Fruit fly (Drosophila melanogaster) whole organism, embryonic: Measurements from ENCODE around the gene Tim17a2.

ENCODE experiments used
- CG10209 ChIP-seq: fragments of 200-800 bp; sonication (Bioruptor generic); optimal IDR thresholded peaks from 3 replicates; lab custom pipeline; 2017; ENCODE audit warnings: missing biosample characterization, mild to moderate bottlenecking, missing genetic modification characterization, missing genetic modification reagents
- CG10274 ChIP-seq: fragments of 200-800 bp; sonication (Bioruptor generic); optimal IDR thresholded peaks from 3 replicates; lab custom pipeline; 2017; ENCODE audit warnings: missing biosample characterization, mild to moderate bottlenecking, missing genetic modification characterization
- CG12744 ChIP-seq: fragments of 200-800 bp; sonication (Bioruptor generic); optimal IDR thresholded peaks from 2 replicates; lab custom pipeline; 2016; ENCODE audit warnings: missing biosample characterization, missing genetic modification characterization
- CG13424 ChIP-seq: fragments of 200-800 bp; sonication (Bioruptor generic); optimal IDR thresholded peaks from 2 replicates; lab custom pipeline; 2019; ENCODE audit warnings: missing biosample characterization, mild to moderate bottlenecking, missing genetic modification characterization, moderate library complexity
- CG1602 ChIP-seq: fragments of 200-800 bp; sonication (Bioruptor generic); optimal IDR thresholded peaks from 3 replicates; lab custom pipeline; 2016; ENCODE audit warnings: missing biosample characterization, missing genetic modification characterization
- CG1603 ChIP-seq: fragments of 200-800 bp; sonication (Bioruptor generic); optimal IDR thresholded peaks from 2 replicates; lab custom pipeline; 2019; ENCODE audit warnings: missing biosample characterization, mild to moderate bottlenecking, missing genetic modification characterization, moderate library complexity
- CG17328 ChIP-seq: fragments of 200-800 bp; sonication (Bioruptor generic); IDR thresholded peaks from 2 replicates; pipeline ENCODE4 v1.3.6; 2022; ENCODE audit warnings: missing biosample characterization, missing genetic modification characterization
- CG17568 ChIP-seq: fragments of 200-800 bp; sonication (Bioruptor generic); optimal IDR thresholded peaks from 2 replicates; lab custom pipeline; 2018; ENCODE audit warnings: missing biosample characterization, mild to moderate bottlenecking, missing genetic modification characterization, moderate library complexity
- CG18619 ChIP-seq: fragments of 200-800 bp; sonication (Bioruptor generic); optimal IDR thresholded peaks from 3 replicates; lab custom pipeline; 2017; ENCODE audit warnings: missing biosample characterization, mild to moderate bottlenecking, missing genetic modification characterization
- CG2678 ChIP-seq: fragments of 200-800 bp; sonication (Bioruptor generic); optimal IDR thresholded peaks from 3 replicates; lab custom pipeline; 2019; ENCODE audit warnings: missing biosample characterization, mild to moderate bottlenecking, missing genetic modification characterization, moderate library complexity
- CG33557 ChIP-seq: fragments of 200-800 bp; sonication (Bioruptor generic); optimal IDR thresholded peaks from 2 replicates; lab custom pipeline; 2019; ENCODE audit warnings: missing biosample characterization, mild to moderate bottlenecking, missing genetic modification characterization, moderate library complexity
- CG3995 ChIP-seq: fragments of 200-800 bp; sonication (Bioruptor generic); optimal IDR thresholded peaks from 3 replicates; lab custom pipeline; 2016; ENCODE audit warnings: missing biosample characterization, missing genetic modification characterization
- CG4328 ChIP-seq: fragments of 200-800 bp; sonication (Bioruptor generic); optimal IDR thresholded peaks from 3 replicates; lab custom pipeline; 2017; ENCODE audit warnings: missing biosample characterization, missing genetic modification reagents, missing genetic modification characterization
- CG7839 ChIP-seq: fragments of 200-800 bp; sonication (Bioruptor generic); optimal IDR thresholded peaks from 3 replicates; lab custom pipeline; 2018; ENCODE audit warnings: missing biosample characterization, mild to moderate bottlenecking, missing genetic modification characterization, moderate library complexity
- CG9727 ChIP-seq: fragments of 200-800 bp; sonication (Bioruptor generic); optimal IDR thresholded peaks from 3 replicates; lab custom pipeline; 2017; ENCODE audit warnings: missing biosample characterization, mild to moderate bottlenecking, missing genetic modification characterization
- CHES-1-like ChIP-seq: fragments of 200-800 bp; sonication (Bioruptor generic); optimal IDR thresholded peaks from 2 replicates; lab custom pipeline; 2016; ENCODE audit warnings: missing biosample characterization, missing genetic modification characterization
- Camta ChIP-seq: fragments of 200-800 bp; sonication (Bioruptor generic); optimal IDR thresholded peaks from 2 replicates; lab custom pipeline; 2016; ENCODE audit warnings: missing biosample characterization, missing genetic modification characterization
- Fer2 ChIP-seq: fragments of 200-800 bp; sonication (Bioruptor generic); optimal IDR thresholded peaks from 2 replicates; lab custom pipeline; 2018; ENCODE audit warnings: missing biosample characterization, mild to moderate bottlenecking, missing genetic modification characterization, moderate library complexity
- Jarid2 ChIP-seq: fragments of 200-800 bp; sonication (Bioruptor generic); optimal IDR thresholded peaks from 3 replicates; lab custom pipeline; 2017; ENCODE audit warnings: mild to moderate bottlenecking, missing biosample characterization, missing genetic modification reagents, missing genetic modification characterization
- Max ChIP-seq: fragments of 200-800 bp; sonication (Bioruptor generic); optimal IDR thresholded peaks from 2 replicates; lab custom pipeline; 2016; ENCODE audit warnings: missing biosample characterization, mild to moderate bottlenecking, missing genetic modification characterization
- Neu2 ChIP-seq: fragments of 200-800 bp; sonication (Bioruptor generic); optimal IDR thresholded peaks from 3 replicates; lab custom pipeline; 2016; ENCODE audit warnings: missing biosample characterization, missing genetic modification characterization, borderline replicate concordance
- PHDP ChIP-seq: fragments of 200-800 bp; sonication (Bioruptor generic); optimal IDR thresholded peaks from 3 replicates; lab custom pipeline; 2018; ENCODE audit warnings: missing biosample characterization, mild to moderate bottlenecking, missing genetic modification characterization, moderate library complexity
- Rx ChIP-seq: fragments of 200-800 bp; sonication (Bioruptor generic); IDR thresholded peaks from 2 replicates; pipeline ENCODE4 v1.3.6; 2022; ENCODE audit warnings: missing biosample characterization, missing genetic modification characterization
- Sox100B ChIP-seq: fragments of 200-800 bp; sonication (Bioruptor generic); optimal IDR thresholded peaks from 3 replicates; lab custom pipeline; 2018; ENCODE audit warnings: missing biosample characterization, mild to moderate bottlenecking, missing genetic modification characterization
- Sry-β ChIP-seq: fragments of 200-800 bp; sonication (Bioruptor generic); optimal IDR thresholded peaks from 2 replicates; lab custom pipeline; 2018; ENCODE audit warnings: missing biosample characterization, mild to moderate bottlenecking, missing genetic modification characterization, moderate library complexity
- Vsx1 ChIP-seq: fragments of 200-800 bp; sonication (Bioruptor generic); optimal IDR thresholded peaks from 2 replicates; lab custom pipeline; 2017; ENCODE audit warnings: missing biosample characterization, mild to moderate bottlenecking, missing genetic modification characterization, missing genetic modification reagents
- YL-1 ChIP-seq: fragments of 200-800 bp; sonication (Bioruptor generic); optimal IDR thresholded peaks from 3 replicates; lab custom pipeline; 2017; ENCODE audit warnings: missing biosample characterization, mild to moderate bottlenecking, missing genetic modification characterization
- bbx ChIP-seq: fragments of 200-800 bp; sonication (Bioruptor generic); IDR thresholded peaks from 2 replicates; pipeline ENCODE4 v1.3.6; 2022; ENCODE audit warnings: missing biosample characterization, missing genetic modification characterization; ENCODE audit not compliant: partially characterized antibody
- bigmax ChIP-seq: fragments of 200-800 bp; sonication (Bioruptor generic); optimal IDR thresholded peaks from 2 replicates; lab custom pipeline; 2018; ENCODE audit warnings: missing biosample characterization, mild to moderate bottlenecking, missing genetic modification characterization
- bsh ChIP-seq, 2 experiments: fragments of 200-800 bp; sonication (Bioruptor generic); optimal IDR thresholded peaks; 2 replicates each; lab custom pipeline; 2017 to 2018; ENCODE audit warnings: mild to moderate bottlenecking in 2 of 2, missing biosample characterization in 2 of 2, missing genetic modification characterization in 2 of 2, moderate library complexity in 1 of 2
- cg ChIP-seq: fragments of 200-800 bp; sonication (Bioruptor generic); optimal IDR thresholded peaks from 3 replicates; lab custom pipeline; 2019; ENCODE audit warnings: missing biosample characterization, mild to moderate bottlenecking, missing genetic modification characterization, moderate library complexity
- ci ChIP-seq: fragments of 200-800 bp; sonication (Bioruptor generic); IDR thresholded peaks from 3 replicates; pipeline ENCODE4 v1.3.6; 2022; ENCODE audit warnings: missing biosample characterization, missing genetic modification characterization
- dmrt11E ChIP-seq: fragments of 200-800 bp; sonication (Bioruptor generic); optimal IDR thresholded peaks from 3 replicates; lab custom pipeline; 2018; ENCODE audit warnings: missing biosample characterization, mild to moderate bottlenecking, missing genetic modification characterization, moderate library complexity
- dpn ChIP-seq, 2 experiments: fragments of 200-800 bp; sonication (Bioruptor generic); optimal IDR thresholded peaks; 3 replicates each; lab custom pipeline; 2016; ENCODE audit warnings: missing biosample characterization in 2 of 2, missing genetic modification characterization in 2 of 2
- ftz-f1 ChIP-seq: fragments of 200-800 bp; sonication (Bioruptor generic); optimal IDR thresholded peaks from 2 replicates; lab custom pipeline; 2016; ENCODE audit warnings: missing biosample characterization, missing genetic modification characterization
- gem ChIP-seq: fragments of 200-800 bp; sonication (Bioruptor generic); optimal IDR thresholded peaks from 2 replicates; lab custom pipeline; 2019; ENCODE audit warnings: missing biosample characterization, mild to moderate bottlenecking, missing genetic modification characterization, moderate library complexity
- grn ChIP-seq: fragments of 200-800 bp; sonication (Bioruptor generic); optimal IDR thresholded peaks from 3 replicates; lab custom pipeline; 2017; ENCODE audit warnings: missing biosample characterization, missing genetic modification characterization
- ken ChIP-seq: fragments of 200-800 bp; sonication (Bioruptor generic); IDR thresholded peaks from 3 replicates; pipeline ENCODE4 v1.3.6; 2022; ENCODE audit warnings: missing biosample characterization, missing genetic modification characterization
- lilli ChIP-seq: fragments of 200-800 bp; sonication (Bioruptor generic); optimal IDR thresholded peaks from 3 replicates; lab custom pipeline; 2016; ENCODE audit warnings: missing biosample characterization, missing genetic modification characterization
- lola ChIP-seq, 3 experiments: fragments of >200 bp in 2 of 3; fragments of 200-800 bp in 1 of 3; sonication (Bioruptor generic) in 1 of 3; optimal IDR thresholded peaks; 2 replicates each; lab custom pipeline; 2017 to 2019; ENCODE audit warnings: missing biosample characterization in 3 of 3, missing genetic modification characterization in 3 of 3, mild to moderate bottlenecking in 1 of 3, moderate library complexity in 1 of 3
- onecut ChIP-seq: fragments of 200-800 bp; sonication (Bioruptor generic); IDR thresholded peaks from 2 replicates; pipeline ENCODE4 v1.3.6; 2022; ENCODE audit warnings: missing biosample characterization, missing genetic modification characterization
- pnt ChIP-seq: fragments of 200-800 bp; sonication (Bioruptor generic); optimal IDR thresholded peaks from 3 replicates; lab custom pipeline; 2016; ENCODE audit warnings: missing biosample characterization, missing genetic modification characterization
- scrt ChIP-seq: fragments of 200-800 bp; sonication (Bioruptor generic); optimal IDR thresholded peaks from 2 replicates; lab custom pipeline; 2018; ENCODE audit warnings: missing biosample characterization, mild to moderate bottlenecking, missing genetic modification characterization, moderate library complexity
- sens ChIP-seq: fragments of 200-800 bp; sonication (Bioruptor generic); peaks from one replicate; lab custom pipeline; 2016; ENCODE audit warnings: missing biosample characterization, missing genetic modification characterization
- stwl ChIP-seq: fragments of 200-800 bp; sonication (Bioruptor generic); optimal IDR thresholded peaks from 3 replicates; lab custom pipeline; 2018; ENCODE audit warnings: missing biosample characterization, mild to moderate bottlenecking, missing genetic modification characterization, moderate library complexity
- wek ChIP-seq: fragments of 200-800 bp; sonication (Bioruptor generic); optimal IDR thresholded peaks from 3 replicates; lab custom pipeline; 2018; ENCODE audit warnings: missing biosample characterization, mild to moderate bottlenecking, missing genetic modification characterization, moderate library complexity
- zen2 ChIP-seq: fragments of 200-800 bp; sonication (Bioruptor generic); IDR thresholded peaks from 3 replicates; pipeline ENCODE4 v1.3.6; 2022; ENCODE audit warnings: missing biosample characterization, missing genetic modification characterization; ENCODE audit not compliant: partially characterized antibody

The Tim17a2 gene

dm6 chr3R:5264251-5265098 is 2.0 kb upstream of the Tim17a2 start (continued):
- TF ChIP-seq CHES-1-like (GFP tag; lab: Kevin White, UChicago) = peak; percentile 31
- peak; percentile 52 for TF ChIP-seq CG7839
- peak; percentile 74 for TF ChIP-seq CG2678 (tag; lab: Kevin White, UChicago)
- peak; percentile 58 for TF ChIP-seq ftz-f1 (GFP tag; lab: Kevin White, UChicago)
- peak; percentile 19 for TF ChIP-seq dmrt11E (tag; lab: Kevin White, UChicago)
- peak; percentile 39 for TF ChIP-seq lilli
- TF ChIP-seq CG12744 (GFP tag; lab: Kevin White, UChicago) = peak; percentile 34
- no peak for TF ChIP-seq Max (GFP tag; lab: Kevin White, UChicago)
- peak; percentile 20 for TF ChIP-seq cg (GFP tag; lab: Kevin White, UChicago)
- TF ChIP-seq PHDP (tag; lab: Kevin White, UChicago) = peak; percentile 6
- TF ChIP-seq Vsx1 = peak; percentile 38
- TF ChIP-seq Fer2 (tag; lab: Kevin White, UChicago) = no peak
- TF ChIP-seq bbx (GFP tag; lab: Robert Waterston, UW) = peak; percentile 61; the same call in 1 of the 2 replicates
- peak; percentile 37 for TF ChIP-seq CG33557 (GFP tag; lab: Kevin White, UChicago)
- TF ChIP-seq CG10274 (GFP tag; lab: Kevin White, UChicago) = peak; percentile 25
- no peak for TF ChIP-seq pnt
- peak; percentile 42 for TF ChIP-seq CG1603
- peak; percentile 40 for TF ChIP-seq CG17568 (GFP tag; lab: Kevin White, UChicago)
- peak; percentile 34 for TF ChIP-seq CG4328 (GFP tag; lab: Kevin White, UChicago)
- TF ChIP-seq Camta = no peak
- peak; percentile 6; the same call in 1 of the 2 replicates for TF ChIP-seq onecut (GFP tag; lab: Robert Waterston, UW)
- 0 out of 2 replicates have a peak, but pooled peaks have one; percentile 2 for TF ChIP-seq Rx (GFP tag; lab: Robert Waterston, UW)
- no peak for TF ChIP-seq ken (GFP tag; lab: Robert Waterston, UW)
- TF ChIP-seq CG17328 (GFP tag; lab: Robert Waterston, UW) = no peak
- no peak for TF ChIP-seq YL-1 (GFP tag; lab: Kevin White, UChicago)
- TF ChIP-seq lola (GFP tag; optimal IDR thresholded peaks at IDR 0.05; lab: Kevin White, UChicago) = peak in 2 of 3 experiments; percentile 35 to 51
- peak; percentile 33 for TF ChIP-seq scrt
- TF ChIP-seq dpn (GFP tag; optimal IDR thresholded peaks at IDR 0.05; lab: Kevin White, UChicago) = peak; percentile 23 to 37
- TF ChIP-seq Sox100B (GFP tag; lab: Kevin White, UChicago) = peak; percentile 61
- peak; percentile 99 for TF ChIP-seq Sry-β (GFP tag; lab: Kevin White, UChicago)
- no peak for TF ChIP-seq zen2 (GFP tag; lab: Robert Waterston, UW)
- TF ChIP-seq CG13424 = peak; percentile 61
- TF ChIP-seq CG18619 (GFP tag; lab: Kevin White, UChicago) = peak; percentile 38
- TF ChIP-seq CG3995 (GFP tag; lab: Kevin White, UChicago) = peak; percentile 2
- TF ChIP-seq stwl (tag; lab: Kevin White, UChicago) = no peak
- TF ChIP-seq sens = peak; percentile 86
- no peak for TF ChIP-seq wek (GFP tag; lab: Kevin White, UChicago)
- TF ChIP-seq bigmax (GFP tag; lab: Kevin White, UChicago) = no peak
- no peak for TF ChIP-seq bsh (GFP tag; optimal IDR thresholded peaks at IDR 0.05; lab: Kevin White, UChicago)
- peak; percentile 23 for TF ChIP-seq grn
- peak; percentile 79 for TF ChIP-seq Jarid2 (GFP tag; lab: Kevin White, UChicago)
- TF ChIP-seq CG9727 (GFP tag; lab: Kevin White, UChicago) = peak; percentile 46
- TF ChIP-seq CG1602 (GFP tag; lab: Kevin White, UChicago) = peak; percentile 7
- no peak for TF ChIP-seq Neu2 (GFP tag; lab: Kevin White, UChicago)
- TF ChIP-seq ci (GFP tag; lab: Robert Waterston, UW) = peak; percentile 65
- peak; percentile 58 for TF ChIP-seq gem (tag; lab: Kevin White, UChicago)
- peak; percentile 37 for TF ChIP-seq CG10209 (GFP tag; lab: Kevin White, UChicago)
